Fruit fly (Drosophila melanogaster) whole organism, embryonic: ENCODE data around the gene CG34398.

ENCODE experiments used
- CG14050 ChIP-seq: fragments of 200-800 bp; sonication (Bioruptor generic); IDR thresholded peaks from 3 replicates; pipeline ENCODE4 v1.3.6; 2022; ENCODE audit warnings: missing biosample characterization, missing genetic modification characterization
- CG17802 ChIP-seq: fragments of 200-800 bp; sonication (Bioruptor generic); optimal IDR thresholded peaks from 2 replicates; lab custom pipeline; 2018; ENCODE audit warnings: missing biosample characterization, mild to moderate bottlenecking, missing genetic modification characterization, moderate library complexity
- CG34376 ChIP-seq: fragments of 200-800 bp; sonication (Bioruptor generic); optimal IDR thresholded peaks from 2 replicates; lab custom pipeline; 2018; ENCODE audit warnings: missing biosample characterization, mild to moderate bottlenecking, missing genetic modification characterization
- CG4360 ChIP-seq: fragments of 200-800 bp; sonication (Bioruptor generic); IDR thresholded peaks from 2 replicates; pipeline ENCODE4 v1.3.6; 2022; ENCODE audit warnings: missing biosample characterization, missing genetic modification characterization
- CG5245 ChIP-seq: fragments of 200-800 bp; sonication (Bioruptor generic); optimal IDR thresholded peaks from 3 replicates; lab custom pipeline; 2016; ENCODE audit warnings: missing biosample characterization, missing genetic modification characterization
- CG6175 ChIP-seq: fragments of 200-800 bp; sonication (Bioruptor generic); IDR thresholded peaks from 3 replicates; pipeline ENCODE4 v1.3.6; 2022; ENCODE audit warnings: missing biosample characterization, missing genetic modification characterization
- CG6254 ChIP-seq: fragments of 200-800 bp; sonication (Bioruptor generic); optimal IDR thresholded peaks from 3 replicates; lab custom pipeline; 2017; ENCODE audit warnings: mild to moderate bottlenecking, missing biosample characterization, missing genetic modification reagents, missing genetic modification characterization
- Taf1 ChIP-seq: fragments of 200-800 bp; sonication (Bioruptor generic); IDR thresholded peaks from 2 replicates; pipeline ENCODE4 v1.3.6; 2022; ENCODE audit warnings: missing biosample characterization, missing genetic modification characterization
- crp ChIP-seq, 2 experiments: fragments of 200-800 bp; sonication (Bioruptor generic); optimal IDR thresholded peaks; 2 replicates in 1 of 2; 3 replicates in 1 of 2; lab custom pipeline; 2017; ENCODE audit warnings: missing biosample characterization in 2 of 2, missing genetic modification characterization in 2 of 2, mild to moderate bottlenecking in 1 of 2, moderate library complexity in 1 of 2
- ewg ChIP-seq: fragments of 200-800 bp; sonication (Bioruptor generic); optimal IDR thresholded peaks from 3 replicates; lab custom pipeline; 2017; ENCODE audit warnings: mild to moderate bottlenecking, missing biosample characterization, missing genetic modification reagents, missing genetic modification characterization
- ftz-f1 ChIP-seq: fragments of 200-800 bp; sonication (Bioruptor generic); optimal IDR thresholded peaks from 2 replicates; lab custom pipeline; 2016; ENCODE audit warnings: missing biosample characterization, missing genetic modification characterization
- pan ChIP-seq, 4 experiments: fragments of >200 bp in 3 of 4; fragments of 200-800 bp in 1 of 4; sonication (Bioruptor generic) in 1 of 4; optimal IDR thresholded peaks in 3 of 4; IDR thresholded peaks in 1 of 4; 2 replicates each; pipeline versions ENCODE4 v1.3.6 to Lab custom; 2017 to 2022; ENCODE audit warnings: missing biosample characterization in 2 of 4, missing genetic modification characterization in 2 of 4, mixed read lengths in 1 of 4
- ranshi ChIP-seq: fragments of 200-800 bp; sonication (Bioruptor generic); IDR thresholded peaks from 2 replicates; pipeline ENCODE4 v1.3.6; 2022; ENCODE audit warnings: missing biosample characterization, missing genetic modification characterization
- schlank ChIP-seq: fragments of 200-800 bp; sonication (Bioruptor generic); optimal IDR thresholded peaks from 2 replicates; lab custom pipeline; 2018; ENCODE audit warnings: missing biosample characterization, mild to moderate bottlenecking, missing genetic modification characterization

DNA sequence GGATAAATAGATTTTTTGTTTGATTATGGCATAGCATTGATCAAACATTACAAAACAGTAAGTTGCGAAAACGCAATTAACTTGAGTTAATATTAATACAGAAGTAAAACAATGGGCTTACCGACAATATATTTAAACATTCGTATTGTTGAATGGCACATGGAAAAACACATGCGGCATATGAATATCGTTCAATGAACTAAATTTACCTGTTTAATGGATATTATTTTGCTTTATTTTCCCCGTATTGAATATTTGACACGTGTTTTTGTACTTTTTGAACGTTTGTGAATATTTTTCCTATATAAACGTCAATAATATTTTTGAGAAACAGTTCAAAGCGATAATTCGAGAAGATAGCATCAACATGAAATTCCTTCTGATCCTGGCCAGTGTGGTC, 7.4 kb upstream of the CG34398 start, which contains the start of gene CG42713:
- TF ChIP-seq crp (GFP tag; optimal IDR thresholded peaks at IDR 0.05; lab: Kevin White, UChicago) (no peak), CG6175 (GFP tag; lab: Robert Waterston, UW) (no peak), CG17802 (tag; lab: Kevin White, UChicago) (no peak), ewg (no peak), CG34376 (no peak), Taf1 (GFP tag; lab: Robert Waterston, UW) (no peak), ranshi (GFP tag; lab: Robert Waterston, UW) (no peak), pan (optimal IDR thresholded peaks at IDR 0.05; lab: Kevin White, UChicago) (no peak), pan (GFP tag; optimal IDR thresholded peaks at IDR 0.05 in 1 of 2, IDR thresholded peaks at IDR 0.05 in 1 of 2) (no peak), schlank (tag; lab: Kevin White, UChicago) (no peak), CG6254 (GFP tag; lab: Kevin White, UChicago) (no peak), CG14050 (no peak), CG5245 (GFP tag; lab: Kevin White, UChicago) (no peak), CG4360 (GFP tag; lab: Robert Waterston, UW) (no peak), ftz-f1 (GFP tag; lab: Kevin White, UChicago) (no peak)
